Fruit fly (Drosophila melanogaster) whole organism, embryonic: ENCODE data around the gene simj.
A peak's percentile ranks its signal among the peaks of the same experiment; 100 is the strongest.

Experiments used
- Bgb ChIP-seq: fragments of 200-800 bp; sonication (Bioruptor generic); IDR thresholded peaks from 2 replicates; pipeline ENCODE4 v1.3.6; 2022; ENCODE audit warnings: missing biosample characterization, missing genetic modification characterization; ENCODE audit not compliant: partially characterized antibody
- CG11398 ChIP-seq: fragments of 200-800 bp; sonication (Bioruptor generic); optimal IDR thresholded peaks from 2 replicates; lab custom pipeline; 2016; ENCODE audit warnings: missing biosample characterization, missing genetic modification characterization
- CG11456 ChIP-seq: fragments of 200-800 bp; sonication (Bioruptor generic); IDR thresholded peaks from 3 replicates; pipeline ENCODE4 v1.3.6; 2022; ENCODE audit warnings: missing biosample characterization, missing genetic modification characterization
- CG13296 ChIP-seq: fragments of 200-800 bp; sonication (Bioruptor generic); optimal IDR thresholded peaks from 3 replicates; lab custom pipeline; 2018; ENCODE audit warnings: missing biosample characterization, mild to moderate bottlenecking, missing genetic modification characterization
- CG14667 ChIP-seq: fragments of 200-800 bp; sonication (Bioruptor generic); IDR thresholded peaks from 2 replicates; pipeline ENCODE4 v1.3.6; 2022; ENCODE audit warnings: missing biosample characterization, missing genetic modification characterization
- CG15696 ChIP-seq: fragments of 200-800 bp; sonication (Bioruptor generic); optimal IDR thresholded peaks from 2 replicates; lab custom pipeline; 2019; ENCODE audit warnings: missing biosample characterization, mild to moderate bottlenecking, missing genetic modification characterization, moderate library complexity
- CG16779 ChIP-seq: fragments of 200-800 bp; sonication (Bioruptor generic); IDR thresholded peaks from 2 replicates; pipeline ENCODE4 v1.3.6; 2022; ENCODE audit warnings: missing biosample characterization, missing genetic modification characterization
- CG17186 ChIP-seq: fragments of 200-800 bp; sonication (Bioruptor generic); optimal IDR thresholded peaks from 3 replicates; lab custom pipeline; 2017; ENCODE audit warnings: missing biosample characterization, missing genetic modification reagents, missing genetic modification characterization
- CG17328 ChIP-seq: fragments of 200-800 bp; sonication (Bioruptor generic); IDR thresholded peaks from 2 replicates; pipeline ENCODE4 v1.3.6; 2022; ENCODE audit warnings: missing biosample characterization, missing genetic modification characterization
- CG17612 ChIP-seq: fragments of 200-800 bp; sonication (Bioruptor generic); IDR thresholded peaks from 2 replicates; pipeline ENCODE4 v1.3.6; 2022; ENCODE audit warnings: missing biosample characterization, missing genetic modification characterization
- CG1792 ChIP-seq: fragments of 200-800 bp; sonication (Bioruptor generic); optimal IDR thresholded peaks from 2 replicates; lab custom pipeline; 2016; ENCODE audit warnings: missing biosample characterization, missing genetic modification characterization
- CG30020 ChIP-seq: fragments of 200-800 bp; optimal IDR thresholded peaks from 2 replicates; lab custom pipeline; 2019; ENCODE audit warnings: missing biosample characterization, mild to moderate bottlenecking, missing genetic modification characterization, moderate library complexity
- CG33213 ChIP-seq: fragments of 200-800 bp; sonication (Bioruptor generic); optimal IDR thresholded peaks from 3 replicates; lab custom pipeline; 2016; ENCODE audit warnings: missing biosample characterization, missing genetic modification characterization
- CG3838 ChIP-seq: fragments of 200-800 bp; sonication (Bioruptor generic); optimal IDR thresholded peaks from 3 replicates; lab custom pipeline; 2016; ENCODE audit warnings: missing biosample characterization, missing genetic modification characterization
- CG4328 ChIP-seq: fragments of 200-800 bp; sonication (Bioruptor generic); optimal IDR thresholded peaks from 3 replicates; lab custom pipeline; 2017; ENCODE audit warnings: missing biosample characterization, missing genetic modification reagents, missing genetic modification characterization
- CG43689 ChIP-seq: fragments of 200-800 bp; sonication (Bioruptor generic); IDR thresholded peaks from 2 replicates; pipeline ENCODE4 v1.3.6; 2022; ENCODE audit warnings: missing biosample characterization, missing genetic modification characterization
- CG5180 ChIP-seq: fragments of 200-800 bp; sonication (Bioruptor generic); optimal IDR thresholded peaks from 3 replicates; lab custom pipeline; 2017; ENCODE audit warnings: missing biosample characterization, missing genetic modification characterization, mild to moderate bottlenecking, moderate library complexity, missing genetic modification reagents
- CG7271 ChIP-seq: fragments of 200-800 bp; sonication (Bioruptor generic); optimal IDR thresholded peaks from 2 replicates; lab custom pipeline; 2018; ENCODE audit warnings: missing biosample characterization, mild to moderate bottlenecking, missing genetic modification characterization, moderate library complexity
- CG7556 ChIP-seq: fragments of 200-800 bp; sonication (Bioruptor generic); optimal IDR thresholded peaks from 2 replicates; lab custom pipeline; 2017; ENCODE audit warnings: missing biosample characterization, mild to moderate bottlenecking, missing genetic modification characterization
- CG7963 ChIP-seq: fragments of 200-800 bp; sonication (Bioruptor generic); IDR thresholded peaks from 3 replicates; pipeline ENCODE4 v1.3.6; 2022; ENCODE audit warnings: missing biosample characterization, missing genetic modification characterization; ENCODE audit not compliant: partially characterized antibody
- CG8944 ChIP-seq: fragments of 200-800 bp; sonication (Bioruptor generic); optimal IDR thresholded peaks from 3 replicates; lab custom pipeline; 2016; ENCODE audit warnings: missing biosample characterization, missing genetic modification characterization
- CG9215 ChIP-seq: fragments of 200-800 bp; sonication (Bioruptor generic); IDR thresholded peaks from 2 replicates; pipeline ENCODE4 v1.3.6; 2022; ENCODE audit warnings: missing biosample characterization, missing genetic modification characterization
- CG9727 ChIP-seq: fragments of 200-800 bp; sonication (Bioruptor generic); optimal IDR thresholded peaks from 3 replicates; lab custom pipeline; 2017; ENCODE audit warnings: missing biosample characterization, mild to moderate bottlenecking, missing genetic modification characterization
- CG9932 ChIP-seq: fragments of 200-800 bp; sonication (Bioruptor generic); IDR thresholded peaks from 2 replicates; pipeline ENCODE4 v1.3.6; 2022; ENCODE audit warnings: missing biosample characterization, missing genetic modification characterization
- Doc2 ChIP-seq: fragments of 200-800 bp; sonication (Bioruptor generic); IDR thresholded peaks from 2 replicates; pipeline ENCODE4 v1.3.6; 2022; ENCODE audit warnings: missing biosample characterization, missing genetic modification characterization
- Drgx ChIP-seq: fragments of 200-800 bp; sonication (Bioruptor generic); IDR thresholded peaks from 2 replicates; pipeline ENCODE4 v1.3.6; 2022; ENCODE audit warnings: missing biosample characterization, missing genetic modification characterization
- Ets97D ChIP-seq: fragments of 200-800 bp; sonication (Bioruptor generic); optimal IDR thresholded peaks from 3 replicates; lab custom pipeline; 2016; ENCODE audit warnings: missing biosample characterization, missing genetic modification characterization
- Fer3 ChIP-seq: fragments of 200-800 bp; sonication (Bioruptor generic); optimal IDR thresholded peaks from 2 replicates; lab custom pipeline; 2018; ENCODE audit warnings: missing biosample characterization, mild to moderate bottlenecking, missing genetic modification characterization, moderate library complexity
- NC2β ChIP-seq: fragments of 200-800 bp; sonication (Bioruptor generic); optimal IDR thresholded peaks from 2 replicates; lab custom pipeline; 2016; ENCODE audit warnings: missing biosample characterization, missing genetic modification characterization
- Nf-YC ChIP-seq: fragments of 200-800 bp; optimal IDR thresholded peaks from 3 replicates; lab custom pipeline; 2019; ENCODE audit warnings: missing biosample characterization, mild to moderate bottlenecking, missing genetic modification characterization, moderate library complexity
- Oli ChIP-seq: fragments of 200-800 bp; sonication (Bioruptor generic); optimal IDR thresholded peaks from 2 replicates; lab custom pipeline; 2018; ENCODE audit warnings: missing biosample characterization, mild to moderate bottlenecking, missing genetic modification characterization, moderate library complexity
- Xbp1 ChIP-seq: fragments of 200-800 bp; sonication (Bioruptor generic); optimal IDR thresholded peaks from 3 replicates; lab custom pipeline; 2016; ENCODE audit warnings: missing biosample characterization, mild to moderate bottlenecking, missing genetic modification characterization
- bigmax ChIP-seq: fragments of 200-800 bp; sonication (Bioruptor generic); optimal IDR thresholded peaks from 2 replicates; lab custom pipeline; 2018; ENCODE audit warnings: missing biosample characterization, mild to moderate bottlenecking, missing genetic modification characterization
- cas ChIP-seq: fragments of 200-800 bp; sonication (Bioruptor generic); IDR thresholded peaks from 2 replicates; pipeline ENCODE4 v1.3.6; 2022; ENCODE audit warnings: missing biosample characterization, missing genetic modification characterization
- chn ChIP-seq: fragments of 200-800 bp; sonication (Bioruptor generic); optimal IDR thresholded peaks from 2 replicates; lab custom pipeline; 2016; ENCODE audit warnings: missing biosample characterization, missing genetic modification characterization
- dmrt11E ChIP-seq: fragments of 200-800 bp; sonication (Bioruptor generic); optimal IDR thresholded peaks from 3 replicates; lab custom pipeline; 2018; ENCODE audit warnings: missing biosample characterization, mild to moderate bottlenecking, missing genetic modification characterization, moderate library complexity
- ems ChIP-seq: fragments of 200-800 bp; sonication (Bioruptor generic); optimal IDR thresholded peaks from 3 replicates; lab custom pipeline; 2016; ENCODE audit warnings: missing biosample characterization, missing genetic modification characterization
- en ChIP-seq: fragments of 200-800 bp; sonication (Bioruptor generic); optimal IDR thresholded peaks from 2 replicates; lab custom pipeline; 2016; ENCODE audit warnings: missing biosample characterization, missing genetic modification characterization
- exex ChIP-seq: fragments of 200-800 bp; sonication (Bioruptor generic); optimal IDR thresholded peaks from 4 replicates; lab custom pipeline; 2018; ENCODE audit warnings: missing biosample characterization, mild to moderate bottlenecking, missing genetic modification characterization, moderate library complexity
- fd64A ChIP-seq: fragments of 200-800 bp; sonication (Bioruptor generic); optimal IDR thresholded peaks from 3 replicates; lab custom pipeline; 2018; ENCODE audit warnings: missing biosample characterization, mild to moderate bottlenecking, missing genetic modification characterization
- gcm2 ChIP-seq: fragments of 200-800 bp; sonication (Bioruptor generic); optimal IDR thresholded peaks from 2 replicates; lab custom pipeline; 2016; ENCODE audit warnings: missing biosample characterization, missing genetic modification characterization
- grn ChIP-seq: fragments of 200-800 bp; sonication (Bioruptor generic); optimal IDR thresholded peaks from 3 replicates; lab custom pipeline; 2017; ENCODE audit warnings: missing biosample characterization, missing genetic modification characterization
- knrl ChIP-seq: fragments of 200-800 bp; sonication (Bioruptor generic); IDR thresholded peaks from 3 replicates; pipeline ENCODE4 v1.3.6; 2022; ENCODE audit warnings: missing biosample characterization, missing genetic modification characterization; ENCODE audit not compliant: partially characterized antibody
- pita ChIP-seq: fragments of 200-800 bp; sonication (Bioruptor generic); optimal IDR thresholded peaks from 2 replicates; lab custom pipeline; 2017; ENCODE audit warnings: missing biosample characterization, mild to moderate bottlenecking, missing genetic modification characterization
- sc ChIP-seq, 3 experiments: fragments of >200 bp in 2 of 3; fragments of 200-800 bp in 1 of 3; sonication (Bioruptor generic) in 1 of 3; optimal IDR thresholded peaks; 2 replicates in 2 of 3; 3 replicates in 1 of 3; lab custom pipeline; 2017; ENCODE audit warnings: mild to moderate bottlenecking in 1 of 3, missing biosample characterization in 1 of 3, missing genetic modification characterization in 1 of 3, missing genetic modification reagents in 1 of 3
- sens ChIP-seq: fragments of 200-800 bp; sonication (Bioruptor generic); peaks from one replicate; lab custom pipeline; 2016; ENCODE audit warnings: missing biosample characterization, missing genetic modification characterization
- sima ChIP-seq: fragments of 200-800 bp; sonication (Bioruptor generic); optimal IDR thresholded peaks from 2 replicates; lab custom pipeline; 2016; ENCODE audit warnings: missing biosample characterization, missing genetic modification characterization
- stc ChIP-seq: fragments of 200-800 bp; sonication (Bioruptor generic); IDR thresholded peaks from 2 replicates; pipeline ENCODE4 v1.3.6; 2022; ENCODE audit warnings: missing biosample characterization, missing genetic modification characterization
- toy ChIP-seq: fragments of 200-800 bp; sonication (Bioruptor generic); IDR thresholded peaks from 2 replicates; pipeline ENCODE4 v1.3.6; 2022; ENCODE audit warnings: missing biosample characterization, missing genetic modification characterization
- zf30C ChIP-seq: fragments of 200-800 bp; sonication (Bioruptor generic); optimal IDR thresholded peaks from 3 replicates; lab custom pipeline; 2018; ENCODE audit warnings: missing biosample characterization, mild to moderate bottlenecking, missing genetic modification characterization

Gene simj

dm6 chr3L:10678545-10679067 lies 14.1 kb downstream of the simj start (continued):
- TF ChIP-seq sc (optimal IDR thresholded peaks at IDR 0.05; lab: Kevin White, UChicago) (no peak), sc (GFP tag; optimal IDR thresholded peaks at IDR 0.05; lab: Kevin White, UChicago) (peak; percentile 86), knrl (GFP tag; lab: Robert Waterston, UW) (no peak), gcm2 (peak; percentile 67), sima (peak; percentile 79), CG7271 (tag; lab: Kevin White, UChicago) (no peak), stc (GFP tag; lab: Robert Waterston, UW) (peak; percentile 95), CG13296 (GFP tag; lab: Kevin White, UChicago) (peak; percentile 96), CG16779 (GFP tag; lab: Robert Waterston, UW) (peak; percentile 55; the same call in 1 of the 2 replicates), exex (peak; percentile 73), CG15696 (tag; lab: Kevin White, UChicago) (peak; percentile 92), Nf-YC (peak; percentile 89), Ets97D (GFP tag; lab: Kevin White, UChicago) (peak; percentile 68), CG17328 (GFP tag; lab: Robert Waterston, UW) (peak; percentile 94), ems (GFP tag; lab: Kevin White, UChicago) (peak; percentile 89), CG33213 (GFP tag; lab: Kevin White, UChicago) (peak; percentile 67), fd64A (GFP tag; lab: Kevin White, UChicago) (peak; percentile 82), CG3838 (GFP tag; lab: Kevin White, UChicago) (peak; percentile 89), CG5180 (peak; percentile 90), Drgx (peak; percentile 90), chn (GFP tag; lab: Kevin White, UChicago) (peak; percentile 87), sens (GFP tag; lab: Kevin White, UChicago) (peak; percentile 99), CG17612 (GFP tag; lab: Robert Waterston, UW) (peak; percentile 86), toy (peak; percentile 88), CG9215 (GFP tag; lab: Robert Waterston, UW) (peak; percentile 91), CG17186 (GFP tag; lab: Kevin White, UChicago) (peak; percentile 2), Xbp1 (GFP tag; lab: Kevin White, UChicago) (peak; percentile 92), CG7963 (GFP tag; lab: Robert Waterston, UW) (no peak), CG11456 (GFP tag; lab: Robert Waterston, UW) (peak; percentile 87), dmrt11E (tag; lab: Kevin White, UChicago) (peak; percentile 92), NC2β (GFP tag; lab: Kevin White, UChicago) (peak; percentile 82), en (GFP tag; lab: Kevin White, UChicago) (peak; percentile 88), bigmax (GFP tag; lab: Kevin White, UChicago) (peak; percentile 57), CG43689 (peak; percentile 68; the same call in 1 of the 2 replicates), CG9932 (GFP tag; lab: Robert Waterston, UW) (peak; percentile 87), Oli (tag; lab: Kevin White, UChicago) (peak; percentile 96), CG9727 (GFP tag; lab: Kevin White, UChicago) (peak; percentile 98), CG14667 (peak; percentile 91), Doc2 (no peak), pita (GFP tag; lab: Kevin White, UChicago) (no peak), cas (GFP tag; lab: Robert Waterston, UW) (peak; percentile 84), CG8944 (GFP tag; lab: Kevin White, UChicago) (peak; percentile 75), CG11398 (GFP tag; lab: Kevin White, UChicago) (peak; percentile 87), CG4328 (peak; percentile 95), CG7556 (GFP tag; lab: Kevin White, UChicago) (peak; percentile 99), CG1792 (peak; percentile 86), zf30C (GFP tag; lab: Kevin White, UChicago) (no peak), Fer3 (tag; lab: Kevin White, UChicago) (peak; percentile 90), CG30020 (tag; lab: Kevin White, UChicago) (peak; percentile 83), Bgb (GFP tag; lab: Robert Waterston, UW) (no peak), grn (peak; percentile 83)
